Worm (Caenorhabditis elegans) whole organism, L4 larva: ENCODE measurements around the gene spin-2.

Source experiments
- F44E2.7 ChIP-seq: fragments of 200-800 bp; sonication (Bioruptor generic); IDR thresholded peaks from 2 replicates; pipeline ENCODE4 v2.1.2; 2022; ENCODE audit warnings: missing genetic modification characterization, missing compliant biosample characterization
- R02D3.7 ChIP-seq: fragments of 150-350 bp; sonication (generic microtip); optimal IDR thresholded peaks from 3 replicates; lab custom pipeline; 2014; ENCODE audit warnings: missing biosample characterization, missing genetic modification characterization
- T20F7.1 ChIP-seq: fragments of 200-800 bp; sonication (Bioruptor generic); optimal IDR thresholded peaks from 2 replicates; lab custom pipeline; 2018; ENCODE audit warnings: mild to moderate bottlenecking, missing genetic modification characterization, missing compliant biosample characterization
- aly-2 ChIP-seq: sonication (generic microtip); optimal IDR thresholded peaks from 2 replicates; lab custom pipeline; 2018; ENCODE audit warnings: missing biosample characterization, missing genetic modification characterization
- attf-4 ChIP-seq: sonication (generic microtip); optimal IDR thresholded peaks from 3 replicates; lab custom pipeline; 2017; ENCODE audit warnings: missing biosample characterization, missing genetic modification characterization
- daf-19 ChIP-seq: fragments of 200-800 bp; sonication (Bioruptor generic); conservative IDR thresholded peaks from 2 replicates; pipeline ENCODE4 v1.3.6; 2022; ENCODE audit warnings: missing genetic modification characterization, missing compliant biosample characterization
- hlh-30 ChIP-seq: sonication (generic microtip); optimal IDR thresholded peaks from 2 replicates; lab custom pipeline; 2017; ENCODE audit warnings: antibody characterized with exemption, mild to moderate bottlenecking, missing genetic modification characterization, missing compliant biosample characterization; ENCODE audit not compliant: insufficient read depth
- lim-7 ChIP-seq: fragments of 200-800 bp; sonication (Bioruptor generic); IDR thresholded peaks from 2 replicates; pipeline ENCODE4 v1.3.6; 2022; ENCODE audit warnings: missing genetic modification characterization, missing compliant biosample characterization
- nhr-11 ChIP-seq: fragments of 150-350 bp; optimal IDR thresholded peaks from 2 replicates; lab custom pipeline; 2014; ENCODE audit warnings: missing biosample characterization, missing genetic modification characterization
- nhr-76 ChIP-seq: fragments of 150-350 bp; optimal IDR thresholded peaks from 2 replicates; lab custom pipeline; 2014; ENCODE audit warnings: missing biosample characterization, missing genetic modification characterization
- pha-4 ChIP-seq, 2 experiments: fragments of 150-350 bp in 1 of 2; fragments of 200-800 bp in 1 of 2; sonication (Bioruptor generic) in 1 of 2; IDR thresholded peaks in 1 of 2; optimal IDR thresholded peaks in 1 of 2; 2 replicates each; pipeline versions ENCODE4 v1.3.6 to Lab custom; 2014 to 2022; ENCODE audit warnings: missing genetic modification characterization in 2 of 2, missing genetic modification reagents in 2 of 2, missing biosample characterization in 1 of 2, missing compliant biosample characterization in 1 of 2
- pqm-1 ChIP-seq: sonication (generic microtip); optimal IDR thresholded peaks from 2 replicates; lab custom pipeline; 2017; ENCODE audit warnings: missing biosample characterization, missing genetic modification characterization
- unc-130 ChIP-seq: sonication (generic microtip); optimal IDR thresholded peaks from 2 replicates; lab custom pipeline; 2016; ENCODE audit warnings: missing genetic modification reagents, missing genetic modification characterization, missing compliant biosample characterization
- zfp-2 ChIP-seq: sonication (generic microtip); optimal IDR thresholded peaks from 2 replicates; lab custom pipeline; 2016; ENCODE audit warnings: mild to moderate bottlenecking, missing genetic modification characterization, missing compliant biosample characterization

DNA sequence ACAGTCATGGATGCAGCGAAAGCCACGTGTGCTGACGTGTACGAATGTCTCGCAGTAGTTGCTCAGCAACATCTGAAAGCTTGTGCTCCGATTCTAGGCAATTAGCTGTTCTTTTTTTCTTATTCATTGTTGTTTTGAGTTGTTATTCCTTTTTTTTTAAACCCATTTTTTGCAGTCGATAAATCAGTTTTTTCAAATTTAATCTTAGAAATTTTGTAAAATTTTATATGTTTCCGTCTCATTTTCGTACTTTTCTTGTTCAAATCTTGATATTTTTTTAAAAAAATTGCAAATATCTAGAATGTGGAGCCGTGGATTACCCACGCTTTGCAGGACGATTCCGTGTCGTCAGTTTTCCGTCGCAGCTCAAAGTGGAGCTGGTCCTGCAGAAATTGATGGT, 13.6 kb downstream of the spin-2 start, which contains the start of gene fask-1:
- TF ChIP-seq nhr-11 (tag; lab: Kevin White, UChicago) (no peak), attf-4 (tag; lab: Kevin White, UChicago) (no peak), pqm-1 (no peak), F44E2.7 (no peak), lim-7 (GFP tag; lab: Robert Waterston, UW) (no peak), R02D3.7 (tag; lab: Kevin White, UChicago) (no peak), zfp-2 (tag; lab: Kevin White, UChicago) (no peak), unc-130 (GFP tag; lab: Kevin White, UChicago) (no peak), hlh-30 (tag; lab: Kevin White, UChicago) (no peak), daf-19 (GFP tag; lab: Robert Waterston, UW) (no peak), T20F7.1 (GFP tag; lab: Kevin White, UChicago) (no peak), nhr-76 (no peak), aly-2 (tag; lab: Kevin White, UChicago) (no peak), pha-4 (GFP tag; IDR thresholded peaks at IDR 0.05; lab: Robert Waterston, UW) (no peak), pha-4 (tag; optimal IDR thresholded peaks at IDR 0.05; lab: Kevin White, UChicago) (no peak)
